Worm (Caenorhabditis elegans) whole organism, L2 larva: ENCODE data around the gene C06C3.3.

Experiments
- C34F6.9 ChIP-seq: fragments of 150-350 bp; optimal IDR thresholded peaks from 2 replicates; lab custom pipeline; 2014; ENCODE audit warnings: missing biosample characterization, missing genetic modification characterization
- F13H6.1 ChIP-seq: sonication (generic microtip); optimal IDR thresholded peaks from 2 replicates; lab custom pipeline; 2016; ENCODE audit warnings: missing genetic modification characterization, missing compliant biosample characterization
- R02D3.7 ChIP-seq: fragments of 150-350 bp; optimal IDR thresholded peaks from 2 replicates; lab custom pipeline; 2014; ENCODE audit warnings: missing biosample characterization, missing genetic modification characterization
- alr-1 ChIP-seq: fragments of 150-350 bp; optimal IDR thresholded peaks from 2 replicates; lab custom pipeline; 2014; ENCODE audit warnings: missing biosample characterization, missing genetic modification characterization
- aly-2 ChIP-seq: fragments of 150-350 bp; optimal IDR thresholded peaks from 2 replicates; lab custom pipeline; 2014; ENCODE audit warnings: missing biosample characterization, missing genetic modification characterization
- ama-1 ChIP-seq: fragments of 150-350 bp; optimal IDR thresholded peaks from 2 replicates; lab custom pipeline; 2018; ENCODE audit warnings: inconsistent platforms
- blmp-1 ChIP-seq: sonication (generic microtip); optimal IDR thresholded peaks from 2 replicates; lab custom pipeline; 2017; ENCODE audit warnings: missing genetic modification characterization, mild to moderate bottlenecking, missing compliant biosample characterization, antibody characterized with exemption, moderate library complexity; ENCODE audit not compliant: insufficient read depth
- ceh-16 ChIP-seq: fragments of 150-350 bp; optimal IDR thresholded peaks from 2 replicates; lab custom pipeline; 2014; ENCODE audit warnings: missing biosample characterization, missing genetic modification characterization
- ceh-82 ChIP-seq: fragments of 150-350 bp; optimal IDR thresholded peaks from 2 replicates; lab custom pipeline; 2014; ENCODE audit warnings: missing biosample characterization, missing genetic modification characterization
- dmd-4 ChIP-seq: sonication (generic microtip); optimal IDR thresholded peaks from 2 replicates; lab custom pipeline; 2017; ENCODE audit warnings: missing biosample characterization, missing genetic modification characterization
- egl-27 ChIP-seq: sonication (generic microtip); optimal IDR thresholded peaks from 3 replicates; lab custom pipeline; 2017; ENCODE audit warnings: missing biosample characterization, missing genetic modification reagents, missing genetic modification characterization
- elt-1 ChIP-seq: fragments of 150-350 bp; optimal IDR thresholded peaks from 2 replicates; lab custom pipeline; 2014; ENCODE audit warnings: missing biosample characterization, missing genetic modification characterization
- elt-3 ChIP-seq: sonication (generic microtip); optimal IDR thresholded peaks from 2 replicates; lab custom pipeline; 2017; ENCODE audit warnings: missing biosample characterization, missing genetic modification characterization
- fos-1 ChIP-seq: fragments of 150-350 bp; optimal IDR thresholded peaks from 2 replicates; lab custom pipeline; 2014; ENCODE audit warnings: missing biosample characterization, missing genetic modification characterization
- gmeb-1 ChIP-seq: fragments of 150-350 bp; optimal IDR thresholded peaks from 2 replicates; lab custom pipeline; 2014; ENCODE audit warnings: missing biosample characterization, missing genetic modification characterization
- lin-11 ChIP-seq: fragments of 150-350 bp; sonication (generic microtip); optimal IDR thresholded peaks from 2 replicates; lab custom pipeline; 2014; ENCODE audit warnings: missing biosample characterization, missing genetic modification characterization, inconsistent platforms, mixed read lengths
- lin-39 ChIP-seq: fragments of 150-350 bp; optimal IDR thresholded peaks from 2 replicates; lab custom pipeline; 2014; ENCODE audit warnings: missing biosample characterization, missing genetic modification reagents, missing genetic modification characterization
- lsy-2 ChIP-seq, 2 experiments: fragments of 150-350 bp in 1 of 2; sonication (generic microtip) in 1 of 2; optimal IDR thresholded peaks; 2 replicates each; lab custom pipeline; 2014 to 2017; ENCODE audit warnings: missing biosample characterization in 2 of 2, missing genetic modification characterization in 2 of 2
- mab-5 ChIP-seq: fragments of 150-350 bp; optimal IDR thresholded peaks from 2 replicates; lab custom pipeline; 2014; ENCODE audit warnings: missing biosample characterization, missing genetic modification characterization
- mbf-1 ChIP-seq: sonication (generic microtip); optimal IDR thresholded peaks from 2 replicates; lab custom pipeline; 2017; ENCODE audit warnings: missing biosample characterization, missing genetic modification characterization
- nhr-10 ChIP-seq: sonication (generic microtip); optimal IDR thresholded peaks from 2 replicates; lab custom pipeline; 2017; ENCODE audit warnings: missing biosample characterization, missing genetic modification characterization
- nhr-11 ChIP-seq: fragments of 150-350 bp; optimal IDR thresholded peaks from 2 replicates; lab custom pipeline; 2014; ENCODE audit warnings: missing biosample characterization, missing genetic modification characterization
- nhr-12 ChIP-seq: fragments of 150-350 bp; optimal IDR thresholded peaks from 2 replicates; lab custom pipeline; 2014; ENCODE audit warnings: missing biosample characterization, missing genetic modification characterization
- nhr-129 ChIP-seq: fragments of 150-350 bp; optimal IDR thresholded peaks from 2 replicates; lab custom pipeline; 2014; ENCODE audit warnings: missing biosample characterization, missing genetic modification characterization
- nhr-21 ChIP-seq: fragments of 150-350 bp; optimal IDR thresholded peaks from 2 replicates; lab custom pipeline; 2014; ENCODE audit warnings: missing biosample characterization, missing genetic modification characterization
- nhr-25 ChIP-seq: fragments of 150-350 bp; sonication (generic microtip); optimal IDR thresholded peaks from 3 replicates; lab custom pipeline; 2014; ENCODE audit warnings: missing biosample characterization, missing genetic modification characterization
- nhr-6 ChIP-seq: fragments of 150-350 bp; optimal IDR thresholded peaks from 2 replicates; lab custom pipeline; 2014; ENCODE audit warnings: missing biosample characterization, missing genetic modification characterization
- peb-1 ChIP-seq: fragments of 150-350 bp; optimal IDR thresholded peaks from 2 replicates; lab custom pipeline; 2014; ENCODE audit warnings: missing biosample characterization, missing genetic modification characterization
- sma-9 ChIP-seq, 2 experiments: fragments of 150-350 bp in 1 of 2; sonication (generic microtip) in 1 of 2; optimal IDR thresholded peaks; 2 replicates each; lab custom pipeline; 2014 to 2016; ENCODE audit warnings: missing genetic modification characterization in 2 of 2, mild to moderate bottlenecking in 1 of 2, missing biosample characterization in 1 of 2, missing compliant biosample characterization in 1 of 2, missing genetic modification reagents in 1 of 2, moderate library complexity in 1 of 2
- snpc-4 ChIP-seq: fragments of 150-350 bp; optimal IDR thresholded peaks from 2 replicates; lab custom pipeline; 2014; ENCODE audit warnings: missing biosample characterization, missing genetic modification characterization
- unc-39 ChIP-seq: fragments of 150-350 bp; optimal IDR thresholded peaks from 2 replicates; lab custom pipeline; 2014; ENCODE audit warnings: missing biosample characterization, missing genetic modification characterization
- unc-55 ChIP-seq: fragments of 150-350 bp; sonication (generic microtip); optimal IDR thresholded peaks from 3 replicates; lab custom pipeline; 2014; ENCODE audit warnings: missing biosample characterization, missing genetic modification reagents, missing genetic modification characterization
- unc-62 ChIP-seq: fragments of 150-350 bp; optimal IDR thresholded peaks from 2 replicates; lab custom pipeline; 2014; ENCODE audit warnings: missing biosample characterization, missing genetic modification reagents, missing genetic modification characterization
- zag-1 ChIP-seq: fragments of 150-350 bp; optimal IDR thresholded peaks from 2 replicates; lab custom pipeline; 2014; ENCODE audit warnings: missing biosample characterization, missing genetic modification characterization
- ztf-1 ChIP-seq: fragments of 200-800 bp; sonication (Bioruptor generic); conservative IDR thresholded peaks from 2 replicates; pipeline ENCODE4 v1.3.6; 2022; ENCODE audit warnings: missing genetic modification characterization, missing compliant biosample characterization
- ztf-11 ChIP-seq: sonication (generic microtip); optimal IDR thresholded peaks from 2 replicates; lab custom pipeline; 2017; ENCODE audit warnings: missing biosample characterization, missing genetic modification characterization

The C06C3.3 gene

DNA sequence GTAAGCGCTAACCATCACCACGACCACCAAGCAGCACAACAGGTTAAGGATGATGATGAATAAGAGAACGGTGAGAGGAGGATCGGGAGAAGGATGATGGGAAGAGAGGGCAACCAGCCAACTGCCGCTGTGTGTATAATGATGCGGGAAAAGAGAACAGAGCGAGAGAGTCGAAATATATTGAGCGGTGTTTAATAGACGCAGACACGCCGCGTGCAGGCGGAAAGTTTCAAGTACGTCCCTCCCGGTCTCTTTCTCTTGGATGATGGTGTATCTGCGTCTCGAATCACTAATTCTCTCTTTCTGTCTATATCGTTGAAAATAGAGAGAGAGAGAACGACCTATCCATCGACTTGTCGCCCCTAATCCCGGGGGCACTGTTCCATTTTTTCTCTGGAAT, 15.6 kb downstream of the C06C3.3 start (continued):
- TF ChIP-seq peb-1 (no peak), zag-1 (tag; lab: Kevin White, UChicago) (peak; percentile 17), C34F6.9 (tag; lab: Kevin White, UChicago) (peak; percentile 52), aly-2 (tag; lab: Kevin White, UChicago) (no peak), nhr-129 (tag; lab: Kevin White, UChicago) (peak; percentile 75), lsy-2 (tag; optimal IDR thresholded peaks at IDR 0.05; lab: Kevin White, UChicago) (peak in 1 of 2 experiments; percentile 60), sma-9 (GFP tag; optimal IDR thresholded peaks at IDR 0.05; lab: Kevin White, UChicago) (peak; percentile 84), sma-9 (tag; optimal IDR thresholded peaks at IDR 0.05; lab: Kevin White, UChicago) (no peak), nhr-21 (tag; lab: Kevin White, UChicago) (peak; percentile 37), nhr-12 (tag; lab: Kevin White, UChicago) (no peak), unc-55 (GFP tag; lab: Kevin White, UChicago) (peak; percentile 51), ceh-82 (no peak)

ce11 chrII:9352669-9353068, 19.6 kb downstream of the C06C3.3 start, which contains the start of the genes sdhb-1 and cup-15:
TSS of gene sdhb-1 (minus strand) at chrII:9352731.
TSS of gene cup-15 (plus strand) at chrII:9353000.
- TF ChIP-seq R02D3.7 (tag; lab: Kevin White, UChicago) (peak; percentile 40), lsy-2 (tag; optimal IDR thresholded peaks at IDR 0.05; lab: Kevin White, UChicago) (peak in 1 of 2 experiments; percentile 47), ceh-82 (no peak), C34F6.9 (tag; lab: Kevin White, UChicago) (peak; percentile 38), unc-55 (GFP tag; lab: Kevin White, UChicago) (peak; percentile 57)

DNA sequence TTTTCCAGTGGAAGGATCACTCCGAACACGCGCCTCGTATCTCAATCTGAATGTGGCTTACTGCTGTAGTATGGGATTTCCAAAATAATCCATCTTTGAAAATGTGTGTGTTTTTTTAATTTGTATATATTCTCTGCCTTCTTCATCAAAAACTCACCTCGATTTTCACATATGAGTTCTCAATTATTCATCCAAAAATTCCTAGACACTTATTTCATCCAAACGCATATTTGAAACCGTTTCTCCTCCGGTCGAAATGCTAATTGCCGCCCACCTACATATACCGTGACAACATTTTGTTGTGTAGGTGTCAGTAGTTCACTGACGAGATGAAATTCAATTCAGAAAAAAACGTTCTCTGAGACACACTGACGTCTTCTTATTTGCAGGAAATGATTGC, 24.8 kb downstream of the C06C3.3 start:
- TF ChIP-seq lsy-2 (tag; optimal IDR thresholded peaks at IDR 0.05; lab: Kevin White, UChicago) (no peak), nhr-25 (tag; lab: Kevin White, UChicago) (no peak), ztf-1 (GFP tag; lab: Robert Waterston, UW) (no peak), unc-39 (tag; lab: Kevin White, UChicago) (no peak), alr-1 (tag; lab: Kevin White, UChicago) (no peak), lin-39 (tag; lab: Kevin White, UChicago) (no peak), F13H6.1 (tag; lab: Kevin White, UChicago) (no peak), nhr-6 (tag; lab: Kevin White, UChicago) (no peak), mbf-1 (tag; lab: Kevin White, UChicago) (no peak), sma-9 (GFP tag; optimal IDR thresholded peaks at IDR 0.05; lab: Kevin White, UChicago) (no peak), sma-9 (tag; optimal IDR thresholded peaks at IDR 0.05; lab: Kevin White, UChicago) (no peak), peb-1 (no peak), lin-11 (tag; lab: Kevin White, UChicago) (no peak), nhr-10 (tag; lab: Kevin White, UChicago) (no peak)
- TF ChIP-seq, all 48 proteins: peak for 0

ce11 chrII:9346490-9346889, 25.8 kb downstream of the C06C3.3 start, which contains the start of gene F42A8.1:
TSS of gene F42A8.1 (minus strand) at chrII:9346590.
- TF ChIP-seq R02D3.7 (tag; lab: Kevin White, UChicago) (no peak), gmeb-1 (tag; lab: Kevin White, UChicago) (no peak), nhr-129 (tag; lab: Kevin White, UChicago) (no peak), unc-55 (GFP tag; lab: Kevin White, UChicago) (no peak), F13H6.1 (tag; lab: Kevin White, UChicago) (no peak), mab-5 (tag; lab: Kevin White, UChicago) (no peak), zag-1 (tag; lab: Kevin White, UChicago) (no peak), ztf-1 (GFP tag; lab: Robert Waterston, UW) (no peak), unc-62 (GFP tag; lab: Kevin White, UChicago) (no peak), fos-1 (tag; lab: Kevin White, UChicago) (no peak), alr-1 (tag; lab: Kevin White, UChicago) (no peak), unc-39 (tag; lab: Kevin White, UChicago) (no peak), ceh-82 (no peak), sma-9 (GFP tag; optimal IDR thresholded peaks at IDR 0.05; lab: Kevin White, UChicago) (no peak), sma-9 (tag; optimal IDR thresholded peaks at IDR 0.05; lab: Kevin White, UChicago) (no peak), egl-27 (tag; lab: Kevin White, UChicago) (no peak), peb-1 (no peak), aly-2 (tag; lab: Kevin White, UChicago) (no peak), lin-39 (tag; lab: Kevin White, UChicago) (no peak), elt-3 (tag; lab: Kevin White, UChicago) (no peak), ztf-11 (tag; lab: Kevin White, UChicago) (no peak)
- TF ChIP-seq, all 48 proteins: peak for 0

DNA sequence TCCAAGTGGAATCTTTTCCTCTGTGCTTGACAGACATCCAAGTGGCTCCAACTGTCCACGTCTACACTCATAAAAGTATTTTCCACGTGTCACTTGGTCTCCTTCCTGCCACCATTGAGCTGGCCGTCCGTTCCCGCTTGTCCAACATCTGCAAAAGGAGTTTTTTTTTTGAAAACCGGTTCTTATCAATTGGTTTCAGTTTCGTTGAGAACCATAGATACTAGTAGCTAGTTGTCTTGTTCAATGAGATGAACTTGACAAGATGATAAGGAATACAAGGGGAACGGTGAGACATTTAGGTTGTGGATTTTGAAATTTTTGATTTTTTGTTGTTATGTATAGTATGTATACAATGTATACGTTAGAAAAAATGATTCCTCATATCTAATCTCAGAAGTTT, 26.5 kb downstream of the C06C3.3 start:
- TF ChIP-seq nhr-6 (tag; lab: Kevin White, UChicago) (no peak), snpc-4 (tag; lab: Kevin White, UChicago) (no peak), egl-27 (tag; lab: Kevin White, UChicago) (no peak), ama-1 (lab: Kevin White, UChicago) (no peak), lin-39 (tag; lab: Kevin White, UChicago) (no peak), unc-62 (GFP tag; lab: Kevin White, UChicago) (no peak), elt-1 (tag; lab: Kevin White, UChicago) (no peak), unc-39 (tag; lab: Kevin White, UChicago) (no peak), gmeb-1 (tag; lab: Kevin White, UChicago) (no peak), mab-5 (tag; lab: Kevin White, UChicago) (no peak), F13H6.1 (tag; lab: Kevin White, UChicago) (no peak), blmp-1 (tag; lab: Kevin White, UChicago) (no peak), nhr-12 (tag; lab: Kevin White, UChicago) (no peak), ceh-16 (no peak), dmd-4 (tag; lab: Kevin White, UChicago) (no peak), R02D3.7 (tag; lab: Kevin White, UChicago) (no peak), nhr-11 (tag; lab: Kevin White, UChicago) (no peak)
